Fruit fly (Drosophila melanogaster) whole organism, embryonic: ENCODE results near the gene Sodh2.

ENCODE experiments used
- CG12299 ChIP-seq: fragments of 200-800 bp; sonication (Bioruptor generic); optimal IDR thresholded peaks from 2 replicates; lab custom pipeline; 2018; ENCODE audit warnings: missing biosample characterization, mild to moderate bottlenecking, missing genetic modification characterization
- CG12659 ChIP-seq: fragments of 200-800 bp; sonication (Bioruptor generic); optimal IDR thresholded peaks from 3 replicates; lab custom pipeline; 2017; ENCODE audit warnings: mild to moderate bottlenecking, missing biosample characterization, missing genetic modification reagents, missing genetic modification characterization
- CG14050 ChIP-seq: fragments of 200-800 bp; sonication (Bioruptor generic); IDR thresholded peaks from 3 replicates; pipeline ENCODE4 v1.3.6; 2022; ENCODE audit warnings: missing biosample characterization, missing genetic modification characterization
- CG14860 ChIP-seq: fragments of 200-800 bp; sonication (Bioruptor generic); IDR thresholded peaks from 3 replicates; pipeline ENCODE4 v1.3.6; 2022; ENCODE audit warnings: missing biosample characterization, missing genetic modification characterization; ENCODE audit not compliant: partially characterized antibody
- CG1603 ChIP-seq: fragments of 200-800 bp; sonication (Bioruptor generic); optimal IDR thresholded peaks from 2 replicates; lab custom pipeline; 2019; ENCODE audit warnings: missing biosample characterization, mild to moderate bottlenecking, missing genetic modification characterization, moderate library complexity
- CG17186 ChIP-seq: fragments of 200-800 bp; sonication (Bioruptor generic); optimal IDR thresholded peaks from 3 replicates; lab custom pipeline; 2017; ENCODE audit warnings: missing biosample characterization, missing genetic modification reagents, missing genetic modification characterization
- CG17802 ChIP-seq: fragments of 200-800 bp; sonication (Bioruptor generic); optimal IDR thresholded peaks from 2 replicates; lab custom pipeline; 2018; ENCODE audit warnings: missing biosample characterization, mild to moderate bottlenecking, missing genetic modification characterization, moderate library complexity
- CG2199 ChIP-seq: fragments of 200-800 bp; sonication (Bioruptor generic); IDR thresholded peaks from 3 replicates; pipeline ENCODE4 v1.3.6; 2022; ENCODE audit warnings: missing biosample characterization, missing genetic modification characterization
- CG2875 ChIP-seq: fragments of 200-800 bp; sonication (Bioruptor generic); optimal IDR thresholded peaks from 2 replicates; lab custom pipeline; 2017; ENCODE audit warnings: missing biosample characterization, mild to moderate bottlenecking, missing genetic modification characterization, missing genetic modification reagents
- CG2889 ChIP-seq: fragments of 200-800 bp; sonication (Bioruptor generic); IDR thresholded peaks from 3 replicates; pipeline ENCODE4 v1.3.6; 2022; ENCODE audit warnings: missing biosample characterization, missing genetic modification characterization
- CG3726 ChIP-seq: fragments of 200-800 bp; sonication (Bioruptor generic); IDR thresholded peaks from 3 replicates; pipeline ENCODE4, ENCODE4 v1.3.6; 2022; ENCODE audit warnings: missing biosample characterization, missing genetic modification characterization
- CG4282 ChIP-seq: fragments of 200-800 bp; sonication (Bioruptor generic); optimal IDR thresholded peaks from 2 replicates; lab custom pipeline; 2016; ENCODE audit warnings: missing biosample characterization, missing genetic modification characterization
- CG4360 ChIP-seq: fragments of 200-800 bp; sonication (Bioruptor generic); IDR thresholded peaks from 2 replicates; pipeline ENCODE4 v1.3.6; 2022; ENCODE audit warnings: missing biosample characterization, missing genetic modification characterization
- CG6175 ChIP-seq: fragments of 200-800 bp; sonication (Bioruptor generic); IDR thresholded peaks from 3 replicates; pipeline ENCODE4 v1.3.6; 2022; ENCODE audit warnings: missing biosample characterization, missing genetic modification characterization
- CG6254 ChIP-seq: fragments of 200-800 bp; sonication (Bioruptor generic); optimal IDR thresholded peaks from 3 replicates; lab custom pipeline; 2017; ENCODE audit warnings: mild to moderate bottlenecking, missing biosample characterization, missing genetic modification reagents, missing genetic modification characterization
- CG6689 ChIP-seq: fragments of 200-800 bp; sonication (Bioruptor generic); IDR thresholded peaks from 2 replicates; pipeline ENCODE4 v1.3.6; 2022; ENCODE audit warnings: missing biosample characterization, missing genetic modification characterization
- CG7928 ChIP-seq: fragments of 200-800 bp; sonication (Bioruptor generic); optimal IDR thresholded peaks from 2 replicates; lab custom pipeline; 2017; ENCODE audit warnings: missing biosample characterization, mild to moderate bottlenecking, missing genetic modification characterization
- CG9437 ChIP-seq: fragments of 200-800 bp; sonication (Bioruptor generic); optimal IDR thresholded peaks from 2 replicates; lab custom pipeline; 2018; ENCODE audit warnings: missing biosample characterization, mild to moderate bottlenecking, missing genetic modification characterization
- CG9797 ChIP-seq: fragments of 200-800 bp; sonication (Bioruptor generic); optimal IDR thresholded peaks from 3 replicates; lab custom pipeline; 2018; ENCODE audit warnings: missing biosample characterization, mild to moderate bottlenecking, missing genetic modification characterization
- CG9932 ChIP-seq: fragments of 200-800 bp; sonication (Bioruptor generic); IDR thresholded peaks from 2 replicates; pipeline ENCODE4 v1.3.6; 2022; ENCODE audit warnings: missing biosample characterization, missing genetic modification characterization
- Camta ChIP-seq: fragments of 200-800 bp; sonication (Bioruptor generic); optimal IDR thresholded peaks from 2 replicates; lab custom pipeline; 2016; ENCODE audit warnings: missing biosample characterization, missing genetic modification characterization
- CrebB ChIP-seq: fragments of 200-800 bp; sonication (Bioruptor generic); optimal IDR thresholded peaks from 3 replicates; lab custom pipeline; 2018; ENCODE audit warnings: missing biosample characterization, mild to moderate bottlenecking, missing genetic modification characterization
- Dfd ChIP-seq, 2 experiments: fragments of >200 bp; optimal IDR thresholded peaks; 2 replicates each; lab custom pipeline; 2017; ENCODE audit warnings: missing biosample characterization in 2 of 2, missing genetic modification characterization in 2 of 2
- E2f2 ChIP-seq: fragments of 200-800 bp; sonication (Bioruptor generic); IDR thresholded peaks from 2 replicates; pipeline ENCODE4 v1.3.6; 2022; ENCODE audit warnings: missing biosample characterization, missing genetic modification characterization
- Lhr ChIP-seq: fragments of 200-800 bp; sonication (Bioruptor generic); optimal IDR thresholded peaks from 3 replicates; lab custom pipeline; 2017; ENCODE audit warnings: mild to moderate bottlenecking, missing biosample characterization, missing genetic modification reagents, missing genetic modification characterization
- MESR4 ChIP-seq: fragments of 200-800 bp; sonication (Bioruptor generic); optimal IDR thresholded peaks from 2 replicates; lab custom pipeline; 2018; ENCODE audit warnings: missing biosample characterization, mild to moderate bottlenecking, missing genetic modification characterization, moderate library complexity
- NK7.1 ChIP-seq: fragments of 200-800 bp; sonication (Bioruptor generic); optimal IDR thresholded peaks from 3 replicates; lab custom pipeline; 2016; ENCODE audit warnings: missing biosample characterization, missing genetic modification characterization
- Poxn ChIP-seq: fragments of 200-800 bp; sonication (Bioruptor generic); IDR thresholded peaks from 2 replicates; pipeline ENCODE4 v1.3.6; 2022; ENCODE audit warnings: missing biosample characterization, missing genetic modification characterization
- Sin3A ChIP-seq: fragments of >200 bp; optimal IDR thresholded peaks from 2 replicates; lab custom pipeline; 2018
- Sry-β ChIP-seq: fragments of 200-800 bp; sonication (Bioruptor generic); optimal IDR thresholded peaks from 2 replicates; lab custom pipeline; 2018; ENCODE audit warnings: missing biosample characterization, mild to moderate bottlenecking, missing genetic modification characterization, moderate library complexity
- Sry-δ ChIP-seq: fragments of 200-800 bp; sonication (Bioruptor generic); optimal IDR thresholded peaks from 2 replicates; lab custom pipeline; 2016; ENCODE audit warnings: missing biosample characterization, missing genetic modification characterization
- Xrp1 ChIP-seq: fragments of 200-800 bp; sonication (Bioruptor generic); IDR thresholded peaks from 2 replicates; pipeline ENCODE4 v1.3.6; 2022; ENCODE audit warnings: missing biosample characterization, missing genetic modification characterization
- amos ChIP-seq: fragments of 200-800 bp; sonication (Bioruptor generic); IDR thresholded peaks from 2 replicates; pipeline ENCODE4 v1.3.6; 2022; ENCODE audit warnings: missing biosample characterization, missing genetic modification characterization; ENCODE audit not compliant: partially characterized antibody
- ash1 ChIP-seq: fragments of 200-800 bp; sonication (Bioruptor generic); optimal IDR thresholded peaks from 2 replicates; lab custom pipeline; 2018; ENCODE audit warnings: missing biosample characterization, mild to moderate bottlenecking, missing genetic modification characterization
- chn ChIP-seq: fragments of 200-800 bp; sonication (Bioruptor generic); optimal IDR thresholded peaks from 2 replicates; lab custom pipeline; 2016; ENCODE audit warnings: missing biosample characterization, missing genetic modification characterization
- crc ChIP-seq: fragments of 200-800 bp; sonication (Bioruptor generic); optimal IDR thresholded peaks from 2 replicates; lab custom pipeline; 2016; ENCODE audit warnings: missing biosample characterization, missing genetic modification characterization
- cwo ChIP-seq: fragments of 200-800 bp; sonication (Bioruptor generic); optimal IDR thresholded peaks from 3 replicates; lab custom pipeline; 2017; ENCODE audit warnings: missing biosample characterization, missing genetic modification characterization, mild to moderate bottlenecking, moderate library complexity, missing genetic modification reagents
- danr ChIP-seq: fragments of 200-800 bp; sonication (Bioruptor generic); IDR thresholded peaks from 2 replicates; pipeline ENCODE4 v1.3.6; 2022; ENCODE audit warnings: missing biosample characterization, missing genetic modification characterization
- dmrt99B ChIP-seq: fragments of 200-800 bp; sonication (Bioruptor generic); optimal IDR thresholded peaks from 2 replicates; lab custom pipeline; 2018; ENCODE audit warnings: missing biosample characterization, mild to moderate bottlenecking, missing genetic modification characterization, moderate library complexity
- fru ChIP-seq: fragments of >200 bp; optimal IDR thresholded peaks from 2 replicates; lab custom pipeline; 2017
- gcm ChIP-seq: fragments of 200-800 bp; sonication (Bioruptor generic); optimal IDR thresholded peaks from 2 replicates; lab custom pipeline; 2019; ENCODE audit warnings: missing biosample characterization, mild to moderate bottlenecking, missing genetic modification characterization, moderate library complexity
- gcm2 ChIP-seq: fragments of 200-800 bp; sonication (Bioruptor generic); optimal IDR thresholded peaks from 2 replicates; lab custom pipeline; 2016; ENCODE audit warnings: missing biosample characterization, missing genetic modification characterization
- ham ChIP-seq: fragments of 200-800 bp; sonication (Bioruptor generic); IDR thresholded peaks from 2 replicates; pipeline ENCODE4 v1.3.6; 2022; ENCODE audit warnings: missing biosample characterization, missing genetic modification characterization
- knrl ChIP-seq: fragments of 200-800 bp; sonication (Bioruptor generic); IDR thresholded peaks from 3 replicates; pipeline ENCODE4 v1.3.6; 2022; ENCODE audit warnings: missing biosample characterization, missing genetic modification characterization; ENCODE audit not compliant: partially characterized antibody
- odd ChIP-seq: fragments of 200-800 bp; sonication (Bioruptor generic); optimal IDR thresholded peaks from 2 replicates; lab custom pipeline; 2017; ENCODE audit warnings: missing biosample characterization, mild to moderate bottlenecking, missing genetic modification characterization
- ranshi ChIP-seq: fragments of 200-800 bp; sonication (Bioruptor generic); IDR thresholded peaks from 2 replicates; pipeline ENCODE4 v1.3.6; 2022; ENCODE audit warnings: missing biosample characterization, missing genetic modification characterization
- scrt ChIP-seq: fragments of 200-800 bp; sonication (Bioruptor generic); optimal IDR thresholded peaks from 2 replicates; lab custom pipeline; 2018; ENCODE audit warnings: missing biosample characterization, mild to moderate bottlenecking, missing genetic modification characterization, moderate library complexity
- tll ChIP-seq, 2 experiments: fragments of 200-800 bp in 1 of 2; fragments of >200 bp in 1 of 2; sonication (Bioruptor generic) in 1 of 2; optimal IDR thresholded peaks; 2 replicates each; lab custom pipeline; 2017 to 2019; ENCODE audit warnings: missing biosample characterization in 2 of 2, missing genetic modification characterization in 2 of 2, mild to moderate bottlenecking in 1 of 2, moderate library complexity in 1 of 2
- usp ChIP-seq: fragments of >200 bp; optimal IDR thresholded peaks from 2 replicates; lab custom pipeline; 2017; ENCODE audit warnings: missing biosample characterization, missing genetic modification characterization
- zen ChIP-seq: fragments of 200-800 bp; sonication (Bioruptor generic); optimal IDR thresholded peaks from 3 replicates; lab custom pipeline; 2018; ENCODE audit warnings: missing biosample characterization, mild to moderate bottlenecking, missing genetic modification characterization, moderate library complexity

The Sodh2 gene

dm6 chr3R:10854243-10854874, 21.8 kb upstream of the Sodh2 start, which contains the start of the genes CG6567 and CG4511 (continued):
- peak; percentile 32 for TF ChIP-seq E2f2 (GFP tag; lab: Robert Waterston, UW)
- TF ChIP-seq chn (GFP tag; lab: Kevin White, UChicago): no peak
- no peak for TF ChIP-seq CG7928
- TF ChIP-seq CG2889 (GFP tag; lab: Robert Waterston, UW): no peak
- no peak for TF ChIP-seq ranshi (GFP tag; lab: Robert Waterston, UW)
- no peak for TF ChIP-seq zen (tag; lab: Kevin White, UChicago)
- peak; percentile 76 for TF ChIP-seq Sin3A (lab: Kevin White, UChicago)
- no peak for TF ChIP-seq CG14860 (GFP tag; lab: Robert Waterston, UW)
- TF ChIP-seq CG1603 (tag; lab: Kevin White, UChicago): peak; percentile 55
- TF ChIP-seq NK7.1 (GFP tag; lab: Kevin White, UChicago): no peak
- TF ChIP-seq scrt (GFP tag; lab: Kevin White, UChicago): no peak
- TF ChIP-seq CG9437 (GFP tag; lab: Kevin White, UChicago): no peak
- TF ChIP-seq Lhr (GFP tag; lab: Kevin White, UChicago): peak; percentile 36
- TF ChIP-seq CG2199: no peak
- TF ChIP-seq CG4360 (GFP tag; lab: Robert Waterston, UW): no peak
- TF ChIP-seq CG3726 (GFP tag; lab: Robert Waterston, UW): no peak
- TF ChIP-seq CG12659 (GFP tag; lab: Kevin White, UChicago): peak; percentile 55
- no peak for TF ChIP-seq CG6254 (GFP tag; lab: Kevin White, UChicago)
- TF ChIP-seq ham (GFP tag; lab: Robert Waterston, UW): no peak
- peak; percentile 19 for TF ChIP-seq Sry-δ
- no peak for TF ChIP-seq ash1 (GFP tag; lab: Kevin White, UChicago)
- peak; percentile 48; the same call in 1 of the 2 replicates for TF ChIP-seq amos (GFP tag; lab: Robert Waterston, UW)
- TF ChIP-seq odd (GFP tag; lab: Kevin White, UChicago): no peak
- no peak for TF ChIP-seq usp (GFP tag; lab: Kevin White, UChicago)
- no peak for TF ChIP-seq gcm2
- TF ChIP-seq gcm (GFP tag; lab: Kevin White, UChicago): peak; percentile 8
- peak; percentile 68 for TF ChIP-seq MESR4 (GFP tag; lab: Kevin White, UChicago)
- no peak for TF ChIP-seq dmrt99B (tag; lab: Kevin White, UChicago)
- TF ChIP-seq CG2875: no peak
- TF ChIP-seq CG17186 (GFP tag; lab: Kevin White, UChicago): no peak
- peak; percentile 78 for TF ChIP-seq CG9797 (GFP tag; lab: Kevin White, UChicago)
- TF ChIP-seq Dfd (GFP tag; optimal IDR thresholded peaks at IDR 0.05; lab: Kevin White, UChicago): no peak
- no peak for TF ChIP-seq Sry-β (GFP tag; lab: Kevin White, UChicago)
- no peak for TF ChIP-seq CG4282 (GFP tag; lab: Kevin White, UChicago)
- no peak for TF ChIP-seq danr (GFP tag; lab: Robert Waterston, UW)
- TF ChIP-seq cwo: no peak
- no peak for TF ChIP-seq CG17802 (tag; lab: Kevin White, UChicago)
- TF ChIP-seq CG9932 (GFP tag; lab: Robert Waterston, UW): no peak
- no peak for TF ChIP-seq Camta (GFP tag; lab: Kevin White, UChicago)
- TF ChIP-seq CrebB: no peak
- TF ChIP-seq CG12299 (tag; lab: Kevin White, UChicago): no peak
- no peak for TF ChIP-seq crc
- TF ChIP-seq Xrp1 (GFP tag; lab: Robert Waterston, UW): no peak
- TF ChIP-seq Poxn (GFP tag; lab: Robert Waterston, UW): no peak
- TF ChIP-seq CG14050: no peak
- TF ChIP-seq fru: no peak
- TF ChIP-seq CG6689 (GFP tag; lab: Robert Waterston, UW): no peak
- TF ChIP-seq knrl (GFP tag; lab: Robert Waterston, UW): peak; percentile 35; the same call in 1 of the 3 replicates
- 0 out of 3 replicates have a peak, but pooled peaks have one; percentile 16 for TF ChIP-seq CG6175 (GFP tag; lab: Robert Waterston, UW)
- TF ChIP-seq tll (GFP tag; optimal IDR thresholded peaks at IDR 0.05; lab: Kevin White, UChicago): no peak
